Worm (Caenorhabditis elegans) whole organism, L2 larva: ENCODE results near the gene T10B10.9.

Experiments used
- C34F6.9 ChIP-seq: fragments of 150-350 bp; optimal IDR thresholded peaks from 2 replicates; lab custom pipeline; 2014; ENCODE audit warnings: missing biosample characterization, missing genetic modification characterization
- F13H6.1 ChIP-seq: sonication (generic microtip); optimal IDR thresholded peaks from 2 replicates; lab custom pipeline; 2016; ENCODE audit warnings: missing genetic modification characterization, missing compliant biosample characterization
- R02D3.7 ChIP-seq: fragments of 150-350 bp; optimal IDR thresholded peaks from 2 replicates; lab custom pipeline; 2014; ENCODE audit warnings: missing biosample characterization, missing genetic modification characterization
- Y55F3AM.14 ChIP-seq: fragments of 200-800 bp; sonication (Bioruptor generic); optimal IDR thresholded peaks from 2 replicates; lab custom pipeline; 2018; ENCODE audit warnings: mild to moderate bottlenecking, missing genetic modification characterization, missing compliant biosample characterization
- ZK546.5 ChIP-seq: sonication (generic microtip); optimal IDR thresholded peaks from 2 replicates; lab custom pipeline; 2017; ENCODE audit warnings: missing biosample characterization, missing genetic modification characterization
- alr-1 ChIP-seq: fragments of 150-350 bp; optimal IDR thresholded peaks from 2 replicates; lab custom pipeline; 2014; ENCODE audit warnings: missing biosample characterization, missing genetic modification characterization
- aly-2 ChIP-seq: fragments of 150-350 bp; optimal IDR thresholded peaks from 2 replicates; lab custom pipeline; 2014; ENCODE audit warnings: missing biosample characterization, missing genetic modification characterization
- ama-1 ChIP-seq: fragments of 150-350 bp; optimal IDR thresholded peaks from 2 replicates; lab custom pipeline; 2018; ENCODE audit warnings: inconsistent platforms
- blmp-1 ChIP-seq: sonication (generic microtip); optimal IDR thresholded peaks from 2 replicates; lab custom pipeline; 2017; ENCODE audit warnings: missing genetic modification characterization, mild to moderate bottlenecking, missing compliant biosample characterization, antibody characterized with exemption, moderate library complexity; ENCODE audit not compliant: insufficient read depth
- ceh-16 ChIP-seq: fragments of 150-350 bp; optimal IDR thresholded peaks from 2 replicates; lab custom pipeline; 2014; ENCODE audit warnings: missing biosample characterization, missing genetic modification characterization
- ceh-82 ChIP-seq: fragments of 150-350 bp; optimal IDR thresholded peaks from 2 replicates; lab custom pipeline; 2014; ENCODE audit warnings: missing biosample characterization, missing genetic modification characterization
- crh-2 ChIP-seq: sonication (generic microtip); optimal IDR thresholded peaks from 2 replicates; lab custom pipeline; 2017; ENCODE audit warnings: missing biosample characterization, missing genetic modification characterization
- dmd-4 ChIP-seq: sonication (generic microtip); optimal IDR thresholded peaks from 2 replicates; lab custom pipeline; 2017; ENCODE audit warnings: missing biosample characterization, missing genetic modification characterization
- egl-27 ChIP-seq: sonication (generic microtip); optimal IDR thresholded peaks from 3 replicates; lab custom pipeline; 2017; ENCODE audit warnings: missing biosample characterization, missing genetic modification reagents, missing genetic modification characterization
- elt-1 ChIP-seq: fragments of 150-350 bp; optimal IDR thresholded peaks from 2 replicates; lab custom pipeline; 2014; ENCODE audit warnings: missing biosample characterization, missing genetic modification characterization
- elt-3 ChIP-seq: sonication (generic microtip); optimal IDR thresholded peaks from 2 replicates; lab custom pipeline; 2017; ENCODE audit warnings: missing biosample characterization, missing genetic modification characterization
- fos-1 ChIP-seq: fragments of 150-350 bp; optimal IDR thresholded peaks from 2 replicates; lab custom pipeline; 2014; ENCODE audit warnings: missing biosample characterization, missing genetic modification characterization
- lin-11 ChIP-seq: fragments of 150-350 bp; sonication (generic microtip); optimal IDR thresholded peaks from 2 replicates; lab custom pipeline; 2014; ENCODE audit warnings: missing biosample characterization, missing genetic modification characterization, inconsistent platforms, mixed read lengths
- lsy-2 ChIP-seq, 2 experiments: fragments of 150-350 bp in 1 of 2; sonication (generic microtip) in 1 of 2; optimal IDR thresholded peaks; 2 replicates each; lab custom pipeline; 2014 to 2017; ENCODE audit warnings: missing biosample characterization in 2 of 2, missing genetic modification characterization in 2 of 2
- mab-5 ChIP-seq: fragments of 150-350 bp; optimal IDR thresholded peaks from 2 replicates; lab custom pipeline; 2014; ENCODE audit warnings: missing biosample characterization, missing genetic modification characterization
- mbf-1 ChIP-seq: sonication (generic microtip); optimal IDR thresholded peaks from 2 replicates; lab custom pipeline; 2017; ENCODE audit warnings: missing biosample characterization, missing genetic modification characterization
- mdl-1 ChIP-seq, 2 experiments: fragments of 150-350 bp in 1 of 2; sonication (generic microtip) in 1 of 2; optimal IDR thresholded peaks; 2 replicates each; lab custom pipeline; 2017; ENCODE audit warnings: missing biosample characterization in 2 of 2, missing genetic modification characterization in 2 of 2
- nhr-10 ChIP-seq: sonication (generic microtip); optimal IDR thresholded peaks from 2 replicates; lab custom pipeline; 2017; ENCODE audit warnings: missing biosample characterization, missing genetic modification characterization
- nhr-12 ChIP-seq: fragments of 150-350 bp; optimal IDR thresholded peaks from 2 replicates; lab custom pipeline; 2014; ENCODE audit warnings: missing biosample characterization, missing genetic modification characterization
- nhr-129 ChIP-seq: fragments of 150-350 bp; optimal IDR thresholded peaks from 2 replicates; lab custom pipeline; 2014; ENCODE audit warnings: missing biosample characterization, missing genetic modification characterization
- nhr-23 ChIP-seq: fragments of 150-350 bp; optimal IDR thresholded peaks from 2 replicates; lab custom pipeline; 2014; ENCODE audit warnings: missing biosample characterization, missing genetic modification reagents, missing genetic modification characterization
- nhr-6 ChIP-seq: fragments of 150-350 bp; optimal IDR thresholded peaks from 2 replicates; lab custom pipeline; 2014; ENCODE audit warnings: missing biosample characterization, missing genetic modification characterization
- sma-3 ChIP-seq: sonication (generic microtip); optimal IDR thresholded peaks from 2 replicates; lab custom pipeline; 2016; ENCODE audit warnings: missing genetic modification reagents, missing genetic modification characterization, missing compliant biosample characterization
- sma-9 ChIP-seq, 2 experiments: fragments of 150-350 bp in 1 of 2; sonication (generic microtip) in 1 of 2; optimal IDR thresholded peaks; 2 replicates each; lab custom pipeline; 2014 to 2016; ENCODE audit warnings: missing genetic modification characterization in 2 of 2, mild to moderate bottlenecking in 1 of 2, missing biosample characterization in 1 of 2, missing compliant biosample characterization in 1 of 2, missing genetic modification reagents in 1 of 2, moderate library complexity in 1 of 2
- snpc-4 ChIP-seq: fragments of 150-350 bp; optimal IDR thresholded peaks from 2 replicates; lab custom pipeline; 2014; ENCODE audit warnings: missing biosample characterization, missing genetic modification characterization
- unc-55 ChIP-seq: fragments of 150-350 bp; sonication (generic microtip); optimal IDR thresholded peaks from 3 replicates; lab custom pipeline; 2014; ENCODE audit warnings: missing biosample characterization, missing genetic modification reagents, missing genetic modification characterization
- zag-1 ChIP-seq: fragments of 150-350 bp; optimal IDR thresholded peaks from 2 replicates; lab custom pipeline; 2014; ENCODE audit warnings: missing biosample characterization, missing genetic modification characterization
- ztf-11 ChIP-seq: sonication (generic microtip); optimal IDR thresholded peaks from 2 replicates; lab custom pipeline; 2017; ENCODE audit warnings: missing biosample characterization, missing genetic modification characterization

T10B10.9 gene

DNA sequence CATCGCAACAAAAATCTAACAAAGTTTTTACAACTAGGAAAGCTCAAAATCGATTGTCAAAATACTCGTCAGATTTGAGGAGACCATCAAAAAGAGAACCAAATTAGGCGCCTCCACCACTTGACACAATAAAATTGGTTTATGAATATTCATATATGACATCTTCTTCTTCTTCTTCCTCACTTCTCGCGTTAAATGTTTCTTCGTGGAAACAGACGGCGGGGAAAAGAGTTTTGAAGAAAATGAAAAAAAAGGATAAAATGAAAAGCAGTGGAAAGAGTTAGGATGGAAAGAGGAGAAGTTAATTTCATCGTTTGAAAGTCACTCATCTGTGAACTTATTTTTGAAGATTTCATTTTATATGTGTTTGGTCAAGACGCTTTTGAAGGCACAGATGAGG, 29.3 kb upstream of the T10B10.9 start:
- TF ChIP-seq zag-1 (tag; lab: Kevin White, UChicago) = no peak
- no peak for TF ChIP-seq sma-9 (GFP tag; optimal IDR thresholded peaks at IDR 0.05; lab: Kevin White, UChicago)
- TF ChIP-seq sma-9 (tag; optimal IDR thresholded peaks at IDR 0.05; lab: Kevin White, UChicago) = no peak
- TF ChIP-seq blmp-1 (tag; lab: Kevin White, UChicago) = no peak
- TF ChIP-seq nhr-6 = no peak
- TF ChIP-seq fos-1 (tag; lab: Kevin White, UChicago) = no peak
- TF ChIP-seq ztf-11 (tag; lab: Kevin White, UChicago) = no peak
- no peak for TF ChIP-seq Y55F3AM.14 (GFP tag; lab: Kevin White, UChicago)

DNA sequence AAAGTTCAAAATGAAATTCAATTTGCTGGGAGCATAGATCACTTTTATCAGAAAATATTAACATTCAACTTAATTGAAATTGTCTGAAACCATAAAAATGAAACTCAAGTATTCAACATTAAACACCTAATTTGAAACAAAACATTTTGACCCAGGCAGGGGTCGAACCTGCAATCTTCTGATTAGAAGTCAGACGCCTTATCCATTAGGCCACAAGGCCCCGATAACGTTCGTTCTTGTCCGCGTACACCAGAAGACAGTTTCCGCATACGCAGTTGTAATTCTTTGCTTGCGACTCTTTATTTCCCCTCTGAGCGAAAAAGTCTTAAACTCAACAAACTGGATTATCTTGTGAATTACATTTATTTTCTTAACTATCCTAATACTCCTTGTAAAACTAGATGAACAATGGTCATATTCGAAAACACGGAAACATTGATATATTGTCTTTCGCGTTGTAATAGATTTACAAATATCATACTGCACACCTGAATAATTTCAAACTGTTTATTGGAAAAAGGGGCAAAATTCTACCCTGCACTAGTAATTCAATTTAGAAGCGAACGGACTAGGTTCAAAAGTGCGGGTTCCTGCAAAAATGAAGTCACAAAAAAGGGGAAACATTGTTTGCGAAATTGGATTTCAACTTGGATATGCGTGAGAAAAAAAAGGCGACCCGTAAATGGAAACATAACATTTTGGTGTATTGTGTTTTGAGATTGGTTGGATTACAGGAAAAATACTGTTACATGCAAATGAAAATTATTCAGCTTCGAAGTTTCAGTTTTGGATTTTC, 17.6 kb upstream of the T10B10.9 start:
- TF ChIP-seq lsy-2 (tag; optimal IDR thresholded peaks at IDR 0.05; lab: Kevin White, UChicago) (no peak), ceh-16 (tag; lab: Kevin White, UChicago) (no peak), nhr-129 (tag; lab: Kevin White, UChicago) (peak; percentile 4), fos-1 (tag; lab: Kevin White, UChicago) (peak; percentile 39), sma-9 (GFP tag; optimal IDR thresholded peaks at IDR 0.05; lab: Kevin White, UChicago) (peak; percentile 6), sma-9 (tag; optimal IDR thresholded peaks at IDR 0.05; lab: Kevin White, UChicago) (no peak), crh-2 (peak; percentile 13), nhr-6 (no peak), ZK546.5 (no peak), R02D3.7 (no peak), ceh-82 (tag; lab: Kevin White, UChicago) (no peak)

DNA sequence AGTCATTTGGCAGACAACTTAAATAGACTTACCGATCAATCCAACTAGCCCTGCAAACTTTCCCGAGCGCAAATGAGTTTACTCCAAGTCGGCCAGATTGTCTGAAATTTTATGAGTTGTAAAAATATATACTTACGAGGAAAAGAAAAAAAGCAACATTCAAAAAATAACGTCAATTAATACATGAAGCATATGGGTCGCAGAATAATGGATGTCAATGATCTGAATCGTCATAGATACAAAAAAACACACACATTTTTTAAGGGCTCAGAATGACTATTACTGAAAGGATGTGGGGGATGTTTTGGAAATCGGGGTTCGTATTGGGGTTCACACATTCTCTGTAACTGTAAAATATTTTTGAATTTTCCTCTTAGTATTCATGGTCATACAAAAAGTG, 16.6 kb upstream of the T10B10.9 start, which contains the start of gene unc-7:
Gene unc-7, minus strand, starts transcription at position 101 of the 400 bp plus-strand sequence.
- TF ChIP-seq mdl-1 (tag; optimal IDR thresholded peaks at IDR 0.05; lab: Kevin White, UChicago) = no peak
- TF ChIP-seq sma-3 = no peak
- TF ChIP-seq ama-1 = no peak
- TF ChIP-seq fos-1 (tag; lab: Kevin White, UChicago) = no peak

DNA sequence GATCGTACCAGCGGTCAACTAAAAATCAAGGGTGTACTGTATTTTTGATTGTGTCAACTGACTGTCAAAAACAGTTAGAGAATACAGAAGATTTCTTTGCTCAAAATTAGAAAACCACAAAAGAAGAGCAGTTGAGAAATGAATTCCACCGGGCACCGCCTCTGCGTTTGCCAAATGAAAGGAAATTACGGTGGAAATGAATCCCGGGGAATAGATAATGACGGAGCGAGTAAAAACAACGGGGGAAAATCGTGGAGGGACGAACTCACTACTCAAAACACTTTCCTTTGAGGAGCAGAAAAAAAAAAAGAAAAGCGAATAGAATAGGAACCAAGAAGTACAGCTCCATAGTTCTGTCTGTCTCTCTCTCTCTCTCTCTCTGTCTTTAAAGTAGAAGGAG, 15.8 kb upstream of the T10B10.9 start:
- TF ChIP-seq ztf-11 (tag; lab: Kevin White, UChicago) (no peak), C34F6.9 (tag; lab: Kevin White, UChicago) (no peak), fos-1 (tag; lab: Kevin White, UChicago) (no peak), lsy-2 (tag; optimal IDR thresholded peaks at IDR 0.05; lab: Kevin White, UChicago) (no peak), blmp-1 (tag; lab: Kevin White, UChicago) (no peak), snpc-4 (no peak), egl-27 (tag; lab: Kevin White, UChicago) (no peak), unc-55 (GFP tag; lab: Kevin White, UChicago) (no peak), elt-1 (no peak), sma-3 (no peak), dmd-4 (no peak), aly-2 (no peak), nhr-23 (no peak), nhr-10 (tag; lab: Kevin White, UChicago) (no peak), nhr-12 (tag; lab: Kevin White, UChicago) (no peak), F13H6.1 (tag; lab: Kevin White, UChicago) (no peak), alr-1 (tag; lab: Kevin White, UChicago) (no peak), mbf-1 (no peak), lin-11 (tag; lab: Kevin White, UChicago) (no peak)

DNA sequence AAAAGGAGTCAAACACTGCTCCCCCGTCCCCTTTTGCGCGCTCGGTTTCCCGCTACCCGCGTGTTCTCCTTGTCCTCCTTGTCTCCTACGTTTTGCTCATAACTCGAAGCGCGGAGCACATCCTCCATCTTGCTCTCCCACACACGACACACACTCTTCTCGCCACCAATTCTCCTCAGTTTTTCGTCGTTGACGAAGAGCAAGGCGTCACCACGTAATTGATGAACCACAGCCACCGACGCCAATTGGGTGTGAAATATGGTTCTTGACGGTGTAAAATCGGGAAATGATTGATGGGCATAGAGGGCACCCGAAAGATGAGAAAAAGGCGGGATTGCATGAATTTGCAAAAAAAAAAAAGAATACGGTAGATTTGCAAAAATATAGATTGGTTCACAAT, 15.4 kb upstream of the T10B10.9 start:
- TF ChIP-seq mab-5 (tag; lab: Kevin White, UChicago) (peak; percentile 58), elt-3 (no peak)
